Fruit fly (Drosophila melanogaster) whole organism, embryonic: ENCODE measurements around the gene CG13022.

Experiments used
- CG18262 ChIP-seq: fragments of 200-800 bp; optimal IDR thresholded peaks from 3 replicates; lab custom pipeline; 2019; ENCODE audit warnings: missing biosample characterization, mild to moderate bottlenecking, missing genetic modification characterization, moderate library complexity
- CG9817 ChIP-seq: fragments of 200-800 bp; sonication (Bioruptor generic); optimal IDR thresholded peaks from 2 replicates; lab custom pipeline; 2018; ENCODE audit warnings: missing biosample characterization, mild to moderate bottlenecking, missing genetic modification characterization, moderate library complexity
- D ChIP-seq, 2 experiments: fragments of 200-800 bp in 1 of 2; fragments of >200 bp in 1 of 2; sonication (Bioruptor generic) in 1 of 2; optimal IDR thresholded peaks; 2 replicates in 1 of 2; 3 replicates in 1 of 2; lab custom pipeline; 2017; ENCODE audit warnings: mild to moderate bottlenecking in 1 of 2, missing biosample characterization in 1 of 2, missing genetic modification characterization in 1 of 2, missing genetic modification reagents in 1 of 2
- Dbx ChIP-seq: fragments of 200-800 bp; sonication (Bioruptor generic); IDR thresholded peaks from 3 replicates; pipeline ENCODE4 v1.3.6; 2022; ENCODE audit warnings: missing biosample characterization, missing genetic modification characterization
- crp ChIP-seq, 2 experiments: fragments of 200-800 bp; sonication (Bioruptor generic); optimal IDR thresholded peaks; 2 replicates in 1 of 2; 3 replicates in 1 of 2; lab custom pipeline; 2017; ENCODE audit warnings: missing biosample characterization in 2 of 2, missing genetic modification characterization in 2 of 2, mild to moderate bottlenecking in 1 of 2, moderate library complexity in 1 of 2
- pnt ChIP-seq: fragments of 200-800 bp; sonication (Bioruptor generic); optimal IDR thresholded peaks from 3 replicates; lab custom pipeline; 2016; ENCODE audit warnings: missing biosample characterization, missing genetic modification characterization
- sisA ChIP-seq: fragments of 200-800 bp; sonication (Bioruptor generic); IDR thresholded peaks from 2 replicates; pipeline ENCODE4 v1.3.6; 2022; ENCODE audit warnings: missing biosample characterization, missing genetic modification characterization
- stc ChIP-seq: fragments of 200-800 bp; sonication (Bioruptor generic); IDR thresholded peaks from 2 replicates; pipeline ENCODE4 v1.3.6; 2022; ENCODE audit warnings: missing biosample characterization, missing genetic modification characterization

dm6 chr3L:16935284-16935683 is 3.5 kb downstream of the CG13022 start, which contains the start of gene CG11905:
- no peak for TF ChIP-seq CG18262 (tag; lab: Kevin White, UChicago)
- no peak for TF ChIP-seq Dbx (GFP tag; lab: Robert Waterston, UW)
- no peak for TF ChIP-seq stc (GFP tag; lab: Robert Waterston, UW)
- TF ChIP-seq D (optimal IDR thresholded peaks at IDR 0.05; lab: Kevin White, UChicago) = no peak
- no peak for TF ChIP-seq D (GFP tag; optimal IDR thresholded peaks at IDR 0.05; lab: Kevin White, UChicago)
- no peak for TF ChIP-seq crp (GFP tag; optimal IDR thresholded peaks at IDR 0.05; lab: Kevin White, UChicago)
- TF ChIP-seq pnt (GFP tag; lab: Kevin White, UChicago) = no peak
- no peak for TF ChIP-seq CG9817 (tag; lab: Kevin White, UChicago)
- no peak for TF ChIP-seq sisA
